Worm (Caenorhabditis elegans) whole organism, midembryonic: Measurements from ENCODE around the gene egl-19.

Experiments
- T22C8.4 ChIP-seq: fragments of 200-800 bp; sonication (Bioruptor generic); IDR thresholded peaks from 2 replicates; pipeline ENCODE4 v1.3.6; 2022; ENCODE audit warnings: missing genetic modification characterization, missing compliant biosample characterization
- cog-1 ChIP-seq: sonication (generic microtip); optimal IDR thresholded peaks from 2 replicates; lab custom pipeline; 2016; ENCODE audit warnings: missing genetic modification characterization, missing compliant biosample characterization
- flt-1 ChIP-seq: fragments of 200-800 bp; sonication (Bioruptor generic); IDR thresholded peaks from 2 replicates; pipeline ENCODE4 v1.3.6; 2022; ENCODE audit warnings: missing genetic modification characterization, missing compliant biosample characterization
- klf-2 ChIP-seq: fragments of 200-800 bp; sonication (Bioruptor generic); conservative IDR thresholded peaks from 2 replicates; pipeline ENCODE4 v1.3.6; 2022; ENCODE audit warnings: missing genetic modification reagents, missing genetic modification characterization, missing compliant biosample characterization
- ref-1 ChIP-seq: fragments of 200-800 bp; sonication (Bioruptor generic); conservative IDR thresholded peaks from 2 replicates; pipeline ENCODE4 v1.3.6; 2022; ENCODE audit warnings: missing genetic modification reagents, missing genetic modification characterization, missing compliant biosample characterization
- tab-1 ChIP-seq: fragments of 200-800 bp; sonication (Bioruptor generic); IDR thresholded peaks from 2 replicates; pipeline ENCODE4 v1.3.6; 2022; ENCODE audit warnings: missing genetic modification characterization, missing compliant biosample characterization
- ztf-23 ChIP-seq: fragments of 200-800 bp; sonication (Bioruptor generic); IDR thresholded peaks from 2 replicates; pipeline ENCODE4 v1.3.6; 2022; ENCODE audit warnings: missing genetic modification reagents, missing genetic modification characterization, missing compliant biosample characterization

ce11 chrIV:7445236-7445635 lies 39.9 kb downstream of the egl-19 start, which contains the start of gene valv-1:
- TF ChIP-seq tab-1 (GFP tag; lab: Robert Waterston, UW): no peak
- TF ChIP-seq ztf-23 (GFP tag; lab: Robert Waterston, UW): no peak
- no peak for TF ChIP-seq flt-1 (GFP tag; lab: Robert Waterston, UW)
- no peak for TF ChIP-seq ref-1 (GFP tag; lab: Robert Waterston, UW)
- no peak for TF ChIP-seq cog-1 (tag; lab: Kevin White, UChicago)
- no peak for TF ChIP-seq T22C8.4 (GFP tag; lab: Robert Waterston, UW)
- TF ChIP-seq klf-2 (GFP tag; lab: Robert Waterston, UW): no peak
